Worm (Caenorhabditis elegans): ENCODE measurements around the gene tbx-9.
A peak's percentile ranks its signal among the peaks of the same experiment; 100 is the strongest.

tbx-9 gene

ce11 chrIII:10357598-10358186 lies 16.0 kb upstream of the tbx-9 start, which contains the start of gene umps-1:
Gene umps-1 (minus strand): TSS chrIII:10357648.
- TF ChIP-seq lin-15B (tag; optimal IDR thresholded peaks at IDR 0.05) (peak; percentile 39), rnt-1 (tag; optimal IDR thresholded peaks at IDR 0.05) (peak; percentile 89), sox-4 (tag; optimal IDR thresholded peaks at IDR 0.05) (no peak), zip-4 (GFP tag; optimal IDR thresholded peaks at IDR 0.05) (peak; percentile 64), C04F5.9 (tag; optimal IDR thresholded peaks at IDR 0.05) (peak; percentile 76), lsy-2 (tag; optimal IDR thresholded peaks at IDR 0.05) (peak; percentile 99), F16B12.6 (tag; optimal IDR thresholded peaks at IDR 0.05) (peak; percentile 94), fos-1 (tag; optimal IDR thresholded peaks at IDR 0.05) (peak; percentile 63), snu-23 (GFP tag; optimal IDR thresholded peaks at IDR 0.05) (peak; percentile 91), jun-1 (tag; optimal IDR thresholded peaks at IDR 0.05) (no peak), nhr-19 (GFP tag; conservative IDR thresholded peaks at IDR 0.05) (peak; percentile 86), nhr-11 (tag; optimal IDR thresholded peaks at IDR 0.05) (no peak), irx-1 (tag; optimal IDR thresholded peaks at IDR 0.05) (peak; percentile 63), elt-3 (tag; optimal IDR thresholded peaks at IDR 0.05) (peak in 2 of 6 experiments; percentile 79 to 84), sup-37 (GFP tag; optimal IDR thresholded peaks at IDR 0.05) (peak; percentile 14), swsn-7 (tag; optimal IDR thresholded peaks at IDR 0.05) (peak; percentile 77), nhr-84 (tag; optimal IDR thresholded peaks at IDR 0.05) (no peak), snpc-4 (tag; optimal IDR thresholded peaks at IDR 0.05) (peak; percentile 44), efl-3 (GFP tag; optimal IDR thresholded peaks at IDR 0.05) (no peak), lir-3 (tag; optimal IDR thresholded peaks at IDR 0.05; ENCODE audit: poor library complexity) (peak; percentile 50), nhr-90 (tag; optimal IDR thresholded peaks at IDR 0.05; ENCODE audit: poor library complexity) (peak; percentile 82), hlh-17 (GFP tag; optimal IDR thresholded peaks at IDR 0.05; ENCODE audit: borderline replicate concordance) (no peak), tbx-2 (tag; optimal IDR thresholded peaks at IDR 0.05) (peak; percentile 82), unc-62 (GFP tag; optimal IDR thresholded peaks at IDR 0.05) (no peak), ceh-90 (tag; optimal IDR thresholded peaks at IDR 0.05) (peak; percentile 36), fkh-4 (tag; optimal IDR thresholded peaks at IDR 0.05; ENCODE audit: borderline replicate concordance) (no peak), dpl-1 (GFP tag; optimal IDR thresholded peaks at IDR 0.05) (peak; percentile 97 to 99 (median 98)), ceh-82 (tag; optimal IDR thresholded peaks at IDR 0.05) (peak; percentile 31 to 62 (median 48)), lin-13 (GFP tag; optimal IDR thresholded peaks at IDR 0.05) (peak; percentile 62), mdl-1 (tag; optimal IDR thresholded peaks at IDR 0.05) (peak in 1 of 2 experiments; percentile 63), unc-30 (tag; optimal IDR thresholded peaks at IDR 0.05) (no peak), lin-35 (GFP tag; optimal IDR thresholded peaks at IDR 0.05) (peak; percentile 98 to 100), ceh-63 (GFP tag; optimal IDR thresholded peaks at IDR 0.05) (no peak), elt-2 (tag; optimal IDR thresholded peaks at IDR 0.05) (peak; percentile 31), xbp-1 (tag; optimal IDR thresholded peaks at IDR 0.05) (peak; percentile 76), nhr-237 (tag; optimal IDR thresholded peaks at IDR 0.05) (peak; percentile 58), nhr-77 (tag; optimal IDR thresholded peaks at IDR 0.05) (peak; percentile 70), unc-86 (tag; optimal IDR thresholded peaks at IDR 0.05) (peak; percentile 5), blmp-1 (tag; optimal IDR thresholded peaks at IDR 0.05) (peak; percentile 81), skn-1 (tag; optimal IDR thresholded peaks at IDR 0.05) (peak; percentile 66), isw-1 (GFP tag; IDR thresholded peaks at IDR 0.05) (peak; percentile 56), dsc-1 (tag; optimal IDR thresholded peaks at IDR 0.05) (peak; percentile 42), nhr-71 (tag; optimal IDR thresholded peaks at IDR 0.05) (peak; percentile 89), unc-130 (tag; optimal IDR thresholded peaks at IDR 0.05) (peak; percentile 76), ztf-4 (tag; optimal IDR thresholded peaks at IDR 0.05) (peak; percentile 26), nhr-85 (tag) (peak; percentile 93), pqm-1 (tag; optimal IDR thresholded peaks at IDR 0.05) (no peak), mep-1 (tag; optimal IDR thresholded peaks at IDR 0.05) (peak; percentile 84), grh-1 (GFP tag; IDR thresholded peaks at IDR 0.05) (peak; percentile 68), nhr-20 (tag; optimal IDR thresholded peaks at IDR 0.05) (peak; percentile 86), nhr-28 (tag; optimal IDR thresholded peaks at IDR 0.05) (no peak), C16A3.4 (tag; optimal IDR thresholded peaks at IDR 0.05) (peak; percentile 82)
